Fruit fly (Drosophila melanogaster) whole organism: ENCODE data around the gene CheA29a.

Experiments used
- CG8478 ChIP-seq: fragments of >200 bp; optimal IDR thresholded peaks from 2 replicates; lab custom pipeline; 2018; ENCODE audit warnings: inconsistent platforms
- Dll ChIP-seq: fragments of >200 bp; optimal IDR thresholded peaks from 2 replicates; lab custom pipeline; 2017
- EcR ChIP-seq, 2 experiments: fragments of >200 bp; optimal IDR thresholded peaks; 2 replicates each; lab custom pipeline; 2017; ENCODE audit warnings: missing biosample characterization in 2 of 2, missing genetic modification characterization in 2 of 2, missing genetic modification reagents in 2 of 2
- pan ChIP-seq: fragments of >200 bp; optimal IDR thresholded peaks from 2 replicates; lab custom pipeline; 2017
- psq ChIP-seq: fragments of >200 bp; optimal IDR thresholded peaks from 2 replicates; lab custom pipeline; 2017
- usp ChIP-seq: fragments of >200 bp; optimal IDR thresholded peaks from 2 replicates; lab custom pipeline; 2017; ENCODE audit warnings: missing biosample characterization, missing genetic modification characterization, mixed read lengths

DNA sequence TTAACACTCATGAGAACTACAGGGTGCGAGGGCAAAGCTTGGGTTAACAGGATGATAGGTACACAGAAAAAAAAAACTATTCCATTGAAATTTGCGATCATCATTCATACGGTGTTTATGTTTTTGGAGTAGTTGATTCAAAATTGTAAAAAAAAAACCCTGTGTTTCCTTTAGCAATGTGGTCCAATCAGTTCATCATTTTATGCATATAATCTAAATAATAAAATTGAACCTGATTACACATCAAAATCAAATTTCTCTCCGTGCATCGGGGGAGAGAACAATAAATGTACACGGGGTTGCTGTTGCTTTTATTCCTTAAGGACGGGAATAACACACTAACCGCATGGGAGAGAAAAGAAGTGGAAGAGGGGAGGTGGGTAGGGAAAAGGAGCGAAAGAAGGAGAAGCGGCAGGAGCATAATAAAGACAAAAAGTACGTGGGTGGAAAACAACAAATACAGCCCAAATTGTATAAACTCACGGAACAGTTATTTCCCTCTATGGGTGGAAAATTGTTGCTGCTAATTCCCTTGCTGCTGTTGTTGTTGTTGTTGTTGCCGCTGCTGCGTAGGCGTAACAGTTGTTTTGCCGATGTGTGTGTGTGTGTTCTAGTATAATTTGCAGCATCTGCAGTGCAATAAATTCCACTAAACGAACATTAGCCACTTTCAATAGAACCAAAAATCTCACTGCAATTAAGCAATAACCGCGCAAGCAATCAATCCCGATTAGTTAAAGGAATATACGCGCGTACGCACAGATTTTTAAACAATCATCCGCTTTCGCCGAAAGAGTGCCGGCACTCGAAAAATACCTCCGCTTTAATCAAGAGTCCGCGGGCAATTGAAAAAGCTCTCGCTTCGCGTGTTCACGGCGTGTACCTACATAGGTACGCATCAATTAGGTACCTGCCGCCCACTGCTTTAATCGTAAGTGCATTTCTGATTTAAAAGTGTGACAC lies 13.7 kb upstream of the CheA29a start, which contains the start of gene Agpat2:
- TF ChIP-seq psq (lab: Kevin White, UChicago), result no peak
- TF ChIP-seq Dll (lab: Kevin White, UChicago), result no peak
- TF ChIP-seq usp (GFP tag; lab: Kevin White, UChicago), result no peak
- no peak for TF ChIP-seq CG8478 (lab: Kevin White, UChicago)
- TF ChIP-seq EcR (GFP tag; optimal IDR thresholded peaks at IDR 0.05; lab: Kevin White, UChicago), result no peak
- no peak for TF ChIP-seq pan
